Worm (Caenorhabditis elegans) whole organism, young adult: ENCODE measurements around the gene F44G4.5.

Experiments
- F33H1.4 ChIP-seq: fragments of 200-800 bp; sonication (Bioruptor generic); IDR thresholded peaks from 2 replicates; pipeline ENCODE4 v1.3.6; 2022; ENCODE audit warnings: missing genetic modification reagents, missing genetic modification characterization, missing compliant biosample characterization
- F52B5.7 ChIP-seq: sonication (generic microtip); optimal IDR thresholded peaks from 2 replicates; lab custom pipeline; 2016; ENCODE audit warnings: mild to moderate bottlenecking, missing genetic modification characterization, missing compliant biosample characterization
- Y53G8AR.9 ChIP-seq: fragments of 200-800 bp; sonication (Bioruptor generic); conservative IDR thresholded peaks from 2 replicates; pipeline ENCODE4 v1.3.6; 2022; ENCODE audit warnings: missing genetic modification reagents, missing genetic modification characterization, missing compliant biosample characterization
- bed-1 ChIP-seq: fragments of 200-800 bp; sonication (Bioruptor generic); IDR thresholded peaks from 2 replicates; pipeline ENCODE4 v1.3.6; 2022; ENCODE audit warnings: missing genetic modification reagents, missing genetic modification characterization, missing compliant biosample characterization
- ceh-40 ChIP-seq: fragments of 200-800 bp; sonication (Bioruptor generic); IDR thresholded peaks from 2 replicates; pipeline ENCODE4 v1.3.6; 2022; ENCODE audit warnings: missing genetic modification characterization, missing compliant biosample characterization
- ekl-4 ChIP-seq: fragments of 200-800 bp; sonication (Bioruptor generic); IDR thresholded peaks from 2 replicates; pipeline ENCODE4 v1.3.6; 2022; ENCODE audit warnings: missing genetic modification reagents, missing genetic modification characterization, missing compliant biosample characterization
- gei-17 ChIP-seq: fragments of 200-800 bp; sonication (Bioruptor generic); optimal IDR thresholded peaks from 2 replicates; lab custom pipeline; 2018; ENCODE audit warnings: mild to moderate bottlenecking, missing genetic modification characterization, missing compliant biosample characterization
- lin-35 ChIP-seq, 3 experiments: fragments of 150-350 bp in 2 of 3; sonication (generic microtip) in 1 of 3; optimal IDR thresholded peaks; 2 replicates each; lab custom pipeline; 2014 to 2018; ENCODE audit warnings: missing biosample characterization in 3 of 3, missing genetic modification characterization in 3 of 3, missing genetic modification reagents in 3 of 3
- lsl-1 ChIP-seq: fragments of 200-800 bp; sonication (Bioruptor generic); optimal IDR thresholded peaks from 2 replicates; lab custom pipeline; 2018; ENCODE audit warnings: mild to moderate bottlenecking, missing genetic modification characterization, moderate library complexity, missing compliant biosample characterization
- madf-3 ChIP-seq: fragments of 200-800 bp; sonication (Bioruptor generic); IDR thresholded peaks from 2 replicates; pipeline ENCODE4 v1.3.6; 2022; ENCODE audit warnings: missing genetic modification reagents, missing genetic modification characterization, missing compliant biosample characterization
- mcd-1 ChIP-seq: fragments of 200-800 bp; sonication (Bioruptor generic); IDR thresholded peaks from 2 replicates; pipeline ENCODE4 v1.3.6; 2022; ENCODE audit warnings: missing genetic modification reagents, missing genetic modification characterization, missing compliant biosample characterization
- pbrm-1 ChIP-seq: fragments of 200-800 bp; sonication (Bioruptor generic); IDR thresholded peaks from 2 replicates; pipeline ENCODE4 v1.3.6; 2022; ENCODE audit warnings: missing genetic modification reagents, missing genetic modification characterization, missing compliant biosample characterization
- snpc-4 ChIP-seq, 5 experiments: fragments of 150-350 bp in 1 of 5; sonication (generic microtip) in 4 of 5; optimal IDR thresholded peaks; 2 replicates each; lab custom pipeline; 2014 to 2018; ENCODE audit warnings: missing genetic modification characterization in 5 of 5, missing biosample characterization in 3 of 5, antibody characterized with exemption in 2 of 5, mild to moderate bottlenecking in 2 of 5, missing compliant biosample characterization in 2 of 5, missing genotype in 2 of 5, moderate library complexity in 2 of 5, missing genetic modification reagents in 1 of 5

DNA sequence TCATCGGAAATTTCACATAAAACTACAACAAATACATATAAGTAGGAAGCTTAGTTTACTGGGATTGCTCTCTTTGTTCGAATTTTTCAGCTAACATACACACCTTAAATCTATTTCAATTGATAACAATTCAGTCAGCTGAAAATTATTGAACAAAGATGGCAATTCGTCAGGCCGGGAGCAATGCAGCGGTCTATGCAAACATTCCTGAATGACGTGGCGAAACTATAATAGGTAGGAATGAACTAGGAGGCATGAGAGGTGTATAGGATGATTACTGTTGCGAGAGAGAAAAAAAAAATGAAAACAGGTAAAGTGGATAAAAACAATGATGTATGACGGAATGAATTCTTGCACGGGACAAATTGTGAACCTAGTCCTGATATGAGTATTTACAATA is 41.8 kb upstream of the F44G4.5 start:
- no peak for TF ChIP-seq gei-17 (GFP tag; lab: Kevin White, UChicago)
- 0 out of 2 replicates have a peak, but pooled peaks have one; percentile 20 for TF ChIP-seq Y53G8AR.9 (GFP tag; lab: Robert Waterston, UW)
- TF ChIP-seq ekl-4 (GFP tag; lab: Robert Waterston, UW), result no peak
- no peak for TF ChIP-seq snpc-4 (GFP tag; optimal IDR thresholded peaks at IDR 0.05; lab: Kevin White, UChicago)
- no peak for TF ChIP-seq snpc-4 (tag; optimal IDR thresholded peaks at IDR 0.05; lab: Kevin White, UChicago)
- TF ChIP-seq madf-3 (GFP tag; lab: Robert Waterston, UW), result no peak
- TF ChIP-seq F52B5.7, result no peak
- no peak for TF ChIP-seq bed-1 (GFP tag; lab: Robert Waterston, UW)
- no peak for TF ChIP-seq lsl-1 (GFP tag; lab: Kevin White, UChicago)
- TF ChIP-seq mcd-1 (GFP tag; lab: Robert Waterston, UW), result no peak
- no peak for TF ChIP-seq pbrm-1 (GFP tag; lab: Robert Waterston, UW)
- TF ChIP-seq F33H1.4 (GFP tag; lab: Robert Waterston, UW), result no peak
- no peak for TF ChIP-seq lin-35 (GFP tag; optimal IDR thresholded peaks at IDR 0.05; lab: Kevin White, UChicago)
- TF ChIP-seq ceh-40 (GFP tag; lab: Robert Waterston, UW), result no peak
